Worm (Caenorhabditis elegans) whole organism, L4 larva: ENCODE data around the gene F45E12.5.
A peak's percentile ranks its signal among the peaks of the same experiment; 100 is the strongest.

Experiments
- F44E2.7 ChIP-seq: fragments of 200-800 bp; sonication (Bioruptor generic); IDR thresholded peaks from 2 replicates; pipeline ENCODE4 v2.1.2; 2022; ENCODE audit warnings: missing genetic modification characterization, missing compliant biosample characterization
- F49E8.2 ChIP-seq: sonication (generic microtip); optimal IDR thresholded peaks from 2 replicates; lab custom pipeline; 2016; ENCODE audit warnings: missing compliant biosample characterization, mild to moderate bottlenecking, missing genetic modification characterization, borderline replicate concordance
- T26A8.4 ChIP-seq: fragments of 200-800 bp; sonication (Bioruptor generic); IDR thresholded peaks from 2 replicates; pipeline ENCODE4 v1.3.6; 2022; ENCODE audit warnings: missing genetic modification characterization, missing compliant biosample characterization
- Y105C5A.15 ChIP-seq: fragments of 200-800 bp; sonication (Bioruptor generic); IDR thresholded peaks from 2 replicates; pipeline ENCODE4 v1.3.6; 2022; ENCODE audit warnings: missing genetic modification characterization, missing compliant biosample characterization
- ZK337.2 ChIP-seq: fragments of 200-800 bp; sonication (Bioruptor generic); IDR thresholded peaks from 2 replicates; pipeline ENCODE4 v1.3.6; 2022; ENCODE audit warnings: missing genetic modification reagents, missing genetic modification characterization, missing compliant biosample characterization
- aha-1 ChIP-seq: fragments of 150-350 bp; peaks from one replicate; lab custom pipeline; 2014; ENCODE audit warnings: missing biosample characterization, missing genetic modification characterization
- ceh-32 ChIP-seq: sonication (generic microtip); optimal IDR thresholded peaks from 2 replicates; lab custom pipeline; 2016; ENCODE audit warnings: mild to moderate bottlenecking, missing genetic modification characterization, missing compliant biosample characterization; ENCODE audit not compliant: poor library complexity
- daf-16 ChIP-seq, 3 experiments: sonication (generic microtip); optimal IDR thresholded peaks; 2 replicates each; lab custom pipeline; 2016 to 2017; ENCODE audit warnings: missing genetic modification characterization in 3 of 3, missing genetic modification reagents in 3 of 3, mild to moderate bottlenecking in 2 of 3, missing compliant biosample characterization in 2 of 3, missing biosample characterization in 1 of 3, moderate library complexity in 1 of 3
- daf-8 ChIP-seq: fragments of 200-800 bp; sonication (Bioruptor generic); IDR thresholded peaks from 2 replicates; pipeline ENCODE4 v1.3.6; 2022; ENCODE audit warnings: missing genetic modification characterization, missing compliant biosample characterization
- dmd-6 ChIP-seq: fragments of 200-800 bp; sonication (Bioruptor generic); IDR thresholded peaks from 2 replicates; pipeline ENCODE4 v1.3.6; 2022; ENCODE audit warnings: missing genetic modification reagents, missing genetic modification characterization, missing compliant biosample characterization
- dmd-9 ChIP-seq: fragments of 200-800 bp; sonication (Bioruptor generic); IDR thresholded peaks from 2 replicates; pipeline ENCODE4 v1.3.6; 2022; ENCODE audit warnings: missing genetic modification reagents, missing genetic modification characterization, missing compliant biosample characterization
- dve-1 ChIP-seq: sonication (generic microtip); optimal IDR thresholded peaks from 2 replicates; lab custom pipeline; 2017; ENCODE audit warnings: antibody characterized with exemption, mild to moderate bottlenecking, missing genetic modification characterization, missing compliant biosample characterization; ENCODE audit not compliant: insufficient read depth
- egl-43 ChIP-seq: fragments of 200-800 bp; sonication (Bioruptor generic); IDR thresholded peaks from 2 replicates; pipeline ENCODE4 v1.3.6; 2022; ENCODE audit warnings: missing genetic modification reagents, missing genetic modification characterization, missing compliant biosample characterization
- hif-1 ChIP-seq, 2 experiments: sonication (generic microtip); optimal IDR thresholded peaks; 2 replicates each; lab custom pipeline; 2016 to 2017; ENCODE audit warnings: missing compliant biosample characterization in 2 of 2, missing genetic modification characterization in 2 of 2, missing genetic modification reagents in 2 of 2, missing genotype in 2 of 2, mild to moderate bottlenecking in 1 of 2
- hlh-11 ChIP-seq: fragments of 200-800 bp; sonication (Bioruptor generic); optimal IDR thresholded peaks from 2 replicates; lab custom pipeline; 2018; ENCODE audit warnings: mild to moderate bottlenecking, missing genetic modification characterization, missing compliant biosample characterization
- hlh-30 ChIP-seq: sonication (generic microtip); optimal IDR thresholded peaks from 2 replicates; lab custom pipeline; 2017; ENCODE audit warnings: antibody characterized with exemption, mild to moderate bottlenecking, missing genetic modification characterization, missing compliant biosample characterization; ENCODE audit not compliant: insufficient read depth
- lim-7 ChIP-seq: fragments of 200-800 bp; sonication (Bioruptor generic); IDR thresholded peaks from 2 replicates; pipeline ENCODE4 v1.3.6; 2022; ENCODE audit warnings: missing genetic modification characterization, missing compliant biosample characterization
- lin-13 ChIP-seq: fragments of 150-350 bp; optimal IDR thresholded peaks from 2 replicates; lab custom pipeline; 2014; ENCODE audit warnings: missing biosample characterization, missing genetic modification reagents, missing genetic modification characterization
- lsy-2 ChIP-seq, 2 experiments: fragments of 150-350 bp in 1 of 2; sonication (generic microtip) in 1 of 2; optimal IDR thresholded peaks; 2 replicates each; lab custom pipeline; 2014 to 2017; ENCODE audit warnings: missing biosample characterization in 2 of 2, missing genetic modification characterization in 2 of 2
- madf-9 ChIP-seq: fragments of 200-800 bp; sonication (Bioruptor generic); conservative IDR thresholded peaks from 2 replicates; pipeline ENCODE4 v1.3.6; 2022; ENCODE audit warnings: missing genetic modification reagents, missing genetic modification characterization, missing compliant biosample characterization
- mdl-1 ChIP-seq, 2 experiments: fragments of 150-350 bp in 1 of 2; sonication (generic microtip) in 1 of 2; optimal IDR thresholded peaks; 2 replicates each; lab custom pipeline; 2014 to 2017; ENCODE audit warnings: missing biosample characterization in 2 of 2, missing genetic modification characterization in 2 of 2
- mxl-3 ChIP-seq: fragments of 200-800 bp; sonication (Bioruptor generic); optimal IDR thresholded peaks from 2 replicates; lab custom pipeline; 2018; ENCODE audit warnings: mild to moderate bottlenecking, missing genetic modification characterization, missing compliant biosample characterization
- nhr-10 ChIP-seq: fragments of 150-350 bp; optimal IDR thresholded peaks from 2 replicates; lab custom pipeline; 2014; ENCODE audit warnings: missing biosample characterization, missing genetic modification characterization
- nhr-28 ChIP-seq: fragments of 150-350 bp; optimal IDR thresholded peaks from 2 replicates; lab custom pipeline; 2014; ENCODE audit warnings: missing biosample characterization, missing genetic modification characterization
- nhr-41 ChIP-seq: fragments of 200-800 bp; sonication (Bioruptor generic); IDR thresholded peaks from 2 replicates; pipeline ENCODE4 v1.3.6; 2022; ENCODE audit warnings: missing genetic modification reagents, missing genetic modification characterization, missing compliant biosample characterization
- nhr-42 ChIP-seq: fragments of 200-800 bp; sonication (Bioruptor generic); IDR thresholded peaks from 2 replicates; pipeline ENCODE4 v1.3.6; 2022; ENCODE audit warnings: missing genetic modification characterization, missing compliant biosample characterization
- nhr-6 ChIP-seq: fragments of 150-350 bp; optimal IDR thresholded peaks from 2 replicates; lab custom pipeline; 2014; ENCODE audit warnings: missing biosample characterization, missing genetic modification characterization
- pqm-1 ChIP-seq: sonication (generic microtip); optimal IDR thresholded peaks from 2 replicates; lab custom pipeline; 2017; ENCODE audit warnings: missing biosample characterization, missing genetic modification characterization
- saeg-2 ChIP-seq: fragments of 200-800 bp; sonication (Bioruptor generic); IDR thresholded peaks from 2 replicates; pipeline ENCODE4 v1.3.6; 2022; ENCODE audit warnings: missing genetic modification reagents, missing genetic modification characterization, missing compliant biosample characterization
- snpc-4 ChIP-seq: fragments of 150-350 bp; optimal IDR thresholded peaks from 2 replicates; lab custom pipeline; 2014; ENCODE audit warnings: missing biosample characterization, missing genetic modification characterization
- tag-97 ChIP-seq: fragments of 200-800 bp; sonication (Bioruptor generic); IDR thresholded peaks from 2 replicates; pipeline ENCODE4 v1.3.6; 2022; ENCODE audit warnings: missing genetic modification characterization, missing compliant biosample characterization
- unc-39 ChIP-seq: sonication (generic microtip); optimal IDR thresholded peaks from 2 replicates; lab custom pipeline; 2017; ENCODE audit warnings: missing biosample characterization, missing genetic modification characterization
- unc-62 ChIP-seq, 3 experiments: fragments of 150-350 bp in 1 of 3; sonication (generic microtip); optimal IDR thresholded peaks in 2 of 3; peaks in 1 of 3; 1 replicate in 1 of 3; 2 replicates in 2 of 3; lab custom pipeline; 2014 to 2017; ENCODE audit warnings: missing biosample characterization in 3 of 3, missing genetic modification characterization in 3 of 3, missing genetic modification reagents in 3 of 3, missing genotype in 1 of 3
- zag-1 ChIP-seq: fragments of 150-350 bp; optimal IDR thresholded peaks from 2 replicates; lab custom pipeline; 2014; ENCODE audit warnings: missing biosample characterization, missing genetic modification characterization

Gene F45E12.5

DNA sequence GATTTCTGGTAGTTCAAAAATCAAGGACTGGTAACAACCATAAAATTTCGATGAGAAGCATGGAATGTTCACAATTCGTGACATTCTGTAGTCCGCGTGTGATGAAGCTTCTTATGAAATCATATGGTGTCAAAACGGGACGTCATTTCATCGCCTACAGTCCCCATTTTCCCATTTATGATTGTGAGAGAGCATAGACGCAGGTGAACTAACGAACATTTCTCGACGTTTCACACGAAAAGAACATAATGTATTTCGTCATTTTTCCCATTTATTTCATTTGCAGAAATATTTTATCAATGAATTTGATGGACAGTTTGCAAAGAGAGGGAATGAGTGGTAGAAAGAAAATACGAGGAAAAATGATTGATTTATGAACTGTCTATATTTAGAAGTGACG is 22.8 kb downstream of the F45E12.5 start (continued):
- TF ChIP-seq pqm-1 (tag; lab: Kevin White, UChicago) (peak; percentile 20), hlh-30 (tag; lab: Kevin White, UChicago) (peak; percentile 53), nhr-41 (GFP tag; lab: Robert Waterston, UW) (no peak), mdl-1 (tag; optimal IDR thresholded peaks at IDR 0.05; lab: Kevin White, UChicago) (peak in 1 of 2 experiments; percentile 68), daf-8 (GFP tag; lab: Robert Waterston, UW) (no peak), hif-1 (tag; optimal IDR thresholded peaks at IDR 0.05; lab: Kevin White, UChicago) (peak in 1 of 2 experiments; percentile 40), T26A8.4 (no peak), F44E2.7 (no peak), nhr-10 (no peak), lsy-2 (tag; optimal IDR thresholded peaks at IDR 0.05; lab: Kevin White, UChicago) (peak in 1 of 2 experiments; percentile 1)

DNA sequence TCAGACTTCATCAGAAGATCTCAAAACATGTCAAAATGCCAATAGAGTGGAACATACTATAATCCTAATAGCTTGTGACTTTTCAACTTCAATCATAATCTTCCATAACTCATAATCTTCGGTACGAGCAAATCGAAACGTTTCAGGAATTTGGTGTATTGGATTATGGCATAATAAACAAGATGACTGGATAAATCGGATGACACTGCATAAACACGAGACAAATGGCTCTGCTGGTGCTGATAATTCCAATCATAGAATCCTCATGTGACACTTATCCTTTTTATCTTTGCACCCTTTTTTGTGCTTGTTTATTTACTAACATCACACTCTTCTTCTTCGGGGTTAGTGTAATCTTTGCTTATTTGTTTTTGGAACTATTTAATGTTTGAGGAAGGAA is 26.9 kb downstream of the F45E12.5 start:
- TF ChIP-seq ceh-32 (tag; lab: Kevin White, UChicago) (no peak), aha-1 (tag; lab: Kevin White, UChicago) (peak; percentile 84)

DNA sequence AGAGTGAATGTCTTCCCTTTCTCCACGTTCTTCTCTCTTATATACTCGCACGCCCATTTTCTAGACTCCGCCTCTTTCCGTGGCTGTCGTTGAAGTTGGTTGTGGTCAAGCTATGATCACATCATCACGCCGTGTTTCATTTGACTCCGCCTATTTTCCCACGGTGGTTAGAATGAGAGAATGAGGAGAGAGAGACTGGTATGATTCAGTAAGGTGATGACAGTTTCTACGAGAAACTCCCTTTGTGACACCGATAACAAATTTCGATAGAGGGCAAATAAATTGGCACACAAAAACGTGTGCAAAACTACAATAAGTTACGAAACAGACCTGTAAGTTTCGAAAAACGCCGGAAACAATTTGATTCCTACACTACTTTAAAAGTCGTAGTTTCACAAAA is 29.3 kb downstream of the F45E12.5 start:
- TF ChIP-seq nhr-28 (tag; lab: Kevin White, UChicago) (peak; percentile 82), hlh-11 (tag; lab: Kevin White, UChicago) (peak; percentile 36), pqm-1 (tag; lab: Kevin White, UChicago) (peak; percentile 21), ceh-32 (tag; lab: Kevin White, UChicago) (no peak), mxl-3 (peak; percentile 29), saeg-2 (GFP tag; lab: Robert Waterston, UW) (no peak), zag-1 (no peak), dve-1 (tag; lab: Kevin White, UChicago) (no peak), dmd-9 (GFP tag; lab: Robert Waterston, UW) (no peak), snpc-4 (tag; lab: Kevin White, UChicago) (no peak), egl-43 (GFP tag; lab: Robert Waterston, UW) (no peak), hif-1 (tag; optimal IDR thresholded peaks at IDR 0.05; lab: Kevin White, UChicago) (no peak), madf-9 (GFP tag; lab: Robert Waterston, UW) (no peak), mdl-1 (tag; optimal IDR thresholded peaks at IDR 0.05; lab: Kevin White, UChicago) (peak in 1 of 2 experiments; percentile 38), F49E8.2 (tag; lab: Kevin White, UChicago) (no peak), unc-39 (no peak), nhr-6 (tag; lab: Kevin White, UChicago) (no peak), unc-62 (GFP tag; optimal IDR thresholded peaks at IDR 0.05 in 1 of 2; lab: Kevin White, UChicago) (peak in 1 of 2 experiments; percentile 59), unc-62 (tag; optimal IDR thresholded peaks at IDR 0.05; lab: Kevin White, UChicago) (no peak), tag-97 (GFP tag; lab: Robert Waterston, UW) (no peak), daf-16 (GFP tag; optimal IDR thresholded peaks at IDR 0.05; lab: Kevin White, UChicago) (no peak), daf-16 (tag; optimal IDR thresholded peaks at IDR 0.05; lab: Kevin White, UChicago) (peak; percentile 3), lin-13 (GFP tag; lab: Kevin White, UChicago) (no peak), hlh-30 (tag; lab: Kevin White, UChicago) (peak; percentile 46), dmd-6 (peak; percentile 65), ZK337.2 (GFP tag; lab: Robert Waterston, UW) (no peak)

DNA sequence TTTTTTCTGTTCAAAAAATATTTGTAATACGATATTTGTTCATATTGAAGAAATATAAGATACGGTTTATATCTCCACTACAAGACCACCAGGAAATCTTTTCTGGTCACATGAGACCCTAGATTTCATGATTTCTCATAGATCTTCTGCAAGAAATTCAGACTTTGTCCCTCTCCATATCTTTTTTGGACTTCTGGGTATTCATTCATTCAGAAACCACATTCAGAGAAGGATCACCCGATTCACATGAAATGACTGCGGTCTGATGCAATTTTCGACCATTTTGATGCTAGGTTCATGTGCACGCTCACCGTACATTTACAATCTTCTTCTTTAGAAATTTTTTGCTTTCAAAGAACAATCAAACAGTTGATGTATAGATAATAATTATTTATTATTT is 30.1 kb downstream of the F45E12.5 start:
- TF ChIP-seq hlh-11 (tag; lab: Kevin White, UChicago) (peak; percentile 51), lim-7 (GFP tag; lab: Robert Waterston, UW) (no peak), unc-62 (GFP tag; optimal IDR thresholded peaks at IDR 0.05 in 1 of 2; lab: Kevin White, UChicago) (peak in 1 of 2 experiments; percentile 63), unc-62 (tag; optimal IDR thresholded peaks at IDR 0.05; lab: Kevin White, UChicago) (no peak), hlh-30 (tag; lab: Kevin White, UChicago) (peak; percentile 38), Y105C5A.15 (GFP tag; lab: Robert Waterston, UW) (no peak), nhr-10 (no peak), nhr-42 (no peak), zag-1 (no peak), nhr-28 (tag; lab: Kevin White, UChicago) (peak; percentile 73), mdl-1 (tag; optimal IDR thresholded peaks at IDR 0.05; lab: Kevin White, UChicago) (peak in 1 of 2 experiments; percentile 67)
- TF ChIP-seq, all 104 proteins: peak for 5
